Fruit fly (Drosophila melanogaster): ENCODE data around the gene CG4596.
A peak's percentile ranks its signal among the peaks of the same experiment; 100 is the strongest.

Gene CG4596

dm6 chr3R:10852232-10852774, 20.5 kb upstream of the CG4596 start, which contains the start of gene CG4565:
Gene CG4565 (plus strand): TSS chr3R:10852724.
- TF ChIP-seq EcR (GFP tag; optimal IDR thresholded peaks at IDR 0.05) (peak; percentile 13), CG13204 (GFP tag; optimal IDR thresholded peaks at IDR 0.05) (no peak), CG12605 (GFP tag; IDR thresholded peaks at IDR 0.05) (no peak)

DNA sequence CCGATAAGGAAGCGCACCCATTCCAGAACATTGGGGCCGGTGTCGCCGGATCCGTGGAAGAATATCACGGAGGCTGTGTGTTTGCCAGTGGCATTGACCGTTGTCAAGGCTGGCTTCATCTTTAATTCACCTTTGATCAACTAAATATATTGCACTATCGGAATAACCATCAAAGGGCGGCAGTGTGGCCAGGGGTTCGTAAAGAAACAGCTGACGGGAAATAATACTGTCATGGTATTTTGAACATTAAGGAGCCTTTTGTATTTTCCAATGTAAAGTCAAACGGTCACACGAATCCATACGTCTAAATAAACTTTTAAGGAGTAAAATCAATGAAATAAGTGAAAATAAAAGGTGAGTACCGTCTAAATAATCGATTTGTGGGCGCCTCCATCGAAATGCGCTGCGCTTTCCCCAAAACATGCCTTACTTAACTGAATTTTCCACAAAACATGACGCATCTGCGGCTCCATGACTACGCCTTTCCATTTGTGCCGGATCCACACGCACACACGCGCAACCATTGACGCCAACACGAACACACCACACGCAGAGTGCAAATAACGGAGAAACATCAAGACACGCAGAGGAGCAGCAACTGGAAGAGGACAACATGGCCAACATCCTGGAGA, 18.5 kb upstream of the CG4596 start, which contains the start of the genes CG6567 and CG4511:
Gene CG6567, minus strand, starts transcription at position 209 of the 632 bp plus-strand sequence.
Gene CG4511, plus strand, starts transcription at position 259 of the 632 bp plus-strand sequence.
- TF ChIP-seq CG4496 (GFP tag; IDR thresholded peaks at IDR 0.05), result 0 out of 3 replicates have a peak, but pooled peaks have one; percentile 35
- TF ChIP-seq CG13204 (GFP tag; optimal IDR thresholded peaks at IDR 0.05), result no peak
- TF ChIP-seq CG8159 (tag; optimal IDR thresholded peaks at IDR 0.05), result no peak
- TF ChIP-seq EcR (GFP tag; optimal IDR thresholded peaks at IDR 0.05), result peak; percentile 32

dm6 chr3R:10856618-10857017, 16.2 kb upstream of the CG4596 start, which contains the start of gene CG4570:
Gene CG4570 (plus strand): TSS chr3R:10856807.
- TF ChIP-seq CG4496 (GFP tag; IDR thresholded peaks at IDR 0.05) (no peak), CG8159 (tag; optimal IDR thresholded peaks at IDR 0.05) (no peak), CG14655 (GFP tag; optimal IDR thresholded peaks at IDR 0.05) (no peak), CG15710 (tag; optimal IDR thresholded peaks at IDR 0.05) (no peak), CG13204 (GFP tag; optimal IDR thresholded peaks at IDR 0.05) (no peak), D1 (tag; optimal IDR thresholded peaks at IDR 0.05) (no peak), CG9948 (tag; optimal IDR thresholded peaks at IDR 0.05) (no peak), Snoo (tag; optimal IDR thresholded peaks at IDR 0.05) (no peak), CG17806 (tag; optimal IDR thresholded peaks at IDR 0.05) (no peak), Pif1A (GFP tag; optimal IDR thresholded peaks at IDR 0.05) (no peak), CG10348 (GFP tag; IDR thresholded peaks at IDR 0.05) (no peak)

- TF ChIP-seq CG12605 (GFP tag; IDR thresholded peaks at IDR 0.05) (no peak), Pif1A (GFP tag; optimal IDR thresholded peaks at IDR 0.05) (no peak)
Observed at dm6 chr3R:10859713-10860112, 13.1 kb upstream of the CG4596 start, which contains the start of gene CG14694. Gene CG14694 (minus strand): TSS chr3R:10859813.

DNA sequence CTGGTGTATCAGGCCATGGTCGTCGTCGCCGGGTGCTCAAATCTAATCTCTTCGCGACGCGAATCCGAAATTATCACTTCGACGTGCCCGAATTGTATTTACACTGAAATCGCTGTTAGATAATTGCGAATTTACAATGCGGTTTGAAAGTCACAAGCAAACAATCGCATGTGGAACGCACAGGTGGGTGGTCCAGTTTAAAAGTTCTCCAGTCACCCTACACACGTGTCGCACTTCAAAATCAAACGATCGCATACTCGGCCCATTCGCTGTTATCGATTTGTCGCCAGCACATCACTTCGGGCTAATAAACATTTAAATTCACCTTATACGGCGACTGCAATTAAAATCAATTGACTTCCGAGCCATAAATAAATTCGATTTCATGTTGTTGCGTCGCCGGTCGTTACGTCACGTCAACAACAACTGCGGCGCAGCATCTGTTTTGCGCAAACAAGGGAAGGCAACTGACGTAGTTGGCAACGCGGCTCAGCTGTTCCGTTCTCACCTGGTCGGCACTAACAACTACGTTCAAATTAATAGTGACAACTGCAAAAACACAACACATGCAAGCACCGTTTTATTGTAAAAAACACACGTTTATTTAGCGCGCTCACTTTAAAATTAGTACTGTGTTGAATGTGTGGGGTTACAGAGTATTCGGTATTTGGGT, 9.9 kb upstream of the CG4596 start, which contains the start of gene CG6574:
Gene CG6574, minus strand, starts transcription at position 216 of the 673 bp plus-strand sequence.
- TF ChIP-seq CG14655 (GFP tag; optimal IDR thresholded peaks at IDR 0.05) (no peak), rn (GFP tag; IDR thresholded peaks at IDR 0.05) (no peak), Snoo (tag; optimal IDR thresholded peaks at IDR 0.05) (no peak), CG12605 (GFP tag; IDR thresholded peaks at IDR 0.05) (peak; percentile 46; the same call in 1 of the 2 replicates), fd96Ca (GFP tag; IDR thresholded peaks at IDR 0.05) (peak; percentile 36; the same call in 1 of the 3 replicates), CG8301 (tag; optimal IDR thresholded peaks at IDR 0.05) (peak; percentile 45), CG32121 (GFP tag; IDR thresholded peaks at IDR 0.05) (peak; percentile 42; the same call in 1 of the 2 replicates), CG4496 (GFP tag; IDR thresholded peaks at IDR 0.05) (no peak), CG17806 (tag; optimal IDR thresholded peaks at IDR 0.05) (peak; percentile 26), D1 (tag; optimal IDR thresholded peaks at IDR 0.05) (no peak), CG34367 (tag; optimal IDR thresholded peaks at IDR 0.05) (peak; percentile 4), Ets98B (GFP tag; IDR thresholded peaks at IDR 0.05) (peak; percentile 36; the same call in 1 of the 2 replicates), CG9948 (tag; optimal IDR thresholded peaks at IDR 0.05) (peak; percentile 15)

DNA sequence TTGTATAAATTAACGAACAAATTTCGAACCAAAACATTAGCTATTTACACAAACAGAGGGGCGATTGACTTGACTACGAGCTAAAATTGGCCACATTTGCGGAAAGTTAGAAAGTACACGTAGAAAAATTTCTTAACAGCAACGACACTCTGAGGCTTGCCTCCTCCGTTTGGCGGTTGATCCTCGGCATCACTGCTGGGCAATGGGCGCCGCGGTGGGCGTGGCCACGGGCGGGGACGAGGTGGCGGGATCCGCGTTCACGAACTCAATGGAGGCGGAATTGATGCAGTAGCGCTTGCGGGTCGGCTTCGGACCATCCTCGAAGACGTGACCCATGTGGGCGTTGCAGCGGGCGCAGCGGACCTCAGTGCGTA, 9.4 kb upstream of the CG4596 start:
- TF ChIP-seq CG17806 (tag; optimal IDR thresholded peaks at IDR 0.05) (no peak), CG12605 (GFP tag; IDR thresholded peaks at IDR 0.05) (no peak), EcR (GFP tag; optimal IDR thresholded peaks at IDR 0.05) (no peak), fd96Ca (GFP tag; IDR thresholded peaks at IDR 0.05) (0 out of 3 replicates have a peak, but pooled peaks have one; percentile 27)

DNA sequence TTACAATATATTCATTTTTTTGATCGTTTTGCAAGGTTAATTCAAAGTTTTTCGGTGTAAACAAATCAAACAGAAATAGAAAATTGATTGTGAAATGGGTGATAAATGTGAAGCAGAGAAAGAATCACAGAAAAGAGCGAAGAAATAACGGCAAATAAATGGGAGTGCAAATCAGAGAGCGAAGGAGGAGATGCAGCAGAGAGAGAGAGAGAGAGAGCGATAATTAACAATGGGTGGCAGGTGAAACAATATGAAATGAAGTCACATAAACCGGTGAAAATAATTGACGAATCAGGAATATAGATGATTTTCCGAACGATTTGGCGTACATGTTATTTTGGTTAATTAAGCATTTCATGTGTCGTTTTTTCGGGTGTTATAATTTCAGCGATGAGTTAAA, 8.9 kb upstream of the CG4596 start:
- TF ChIP-seq Pif1A (GFP tag; optimal IDR thresholded peaks at IDR 0.05), result no peak
- no peak for TF ChIP-seq CG9948 (tag; optimal IDR thresholded peaks at IDR 0.05)
- TF ChIP-seq CG14655 (GFP tag; optimal IDR thresholded peaks at IDR 0.05), result no peak
- TF ChIP-seq CG32121 (GFP tag; IDR thresholded peaks at IDR 0.05), result no peak
- no peak for TF ChIP-seq rn (GFP tag; IDR thresholded peaks at IDR 0.05)
- TF ChIP-seq CG10348 (GFP tag; IDR thresholded peaks at IDR 0.05), result no peak

Measured in whole organism, pupa.